Fruit fly (Drosophila melanogaster): ENCODE results near the gene CG12054.

Gene CG12054

dm6 chr3R:31220456-31221336, at the start of gene CG12054:
Gene CG12054, plus strand, starts transcription at chr3R:31220702.
- no peak for TF ChIP-seq dl (GFP tag; optimal IDR thresholded peaks at IDR 0.05; ENCODE audit: insufficient read depth in 1 of 2, partially characterized antibody in 2 of 2)
- TF ChIP-seq Dif (GFP tag; optimal IDR thresholded peaks at IDR 0.05; ENCODE audit: partially characterized antibody), result peak; percentile 6
- peak; percentile 19 for TF ChIP-seq ey (GFP tag; optimal IDR thresholded peaks at IDR 0.05)
- peak in 1 of 2 experiments; percentile 5 for TF ChIP-seq foxo (GFP tag; optimal IDR thresholded peaks at IDR 0.05)
- TF ChIP-seq HLH106 (tag; optimal IDR thresholded peaks at IDR 0.05), result peak; percentile 7
- TF ChIP-seq Myc (optimal IDR thresholded peaks at IDR 0.05), result peak; percentile 71
- TF ChIP-seq rgr (GFP tag; optimal IDR thresholded peaks at IDR 0.05), result no peak
- no peak for TF ChIP-seq Rel (GFP tag; optimal IDR thresholded peaks at IDR 0.05)
- TF ChIP-seq Rel (tag; optimal IDR thresholded peaks at IDR 0.05), result peak; percentile 48
- TF ChIP-seq lola (GFP tag; optimal IDR thresholded peaks at IDR 0.05), result no peak
- TF ChIP-seq Hr83 (GFP tag; optimal IDR thresholded peaks at IDR 0.05; ENCODE audit: poor library complexity, severe bottlenecking), result peak; percentile 9
- peak; percentile 15 for TF ChIP-seq N (GFP tag; optimal IDR thresholded peaks at IDR 0.05)

- TF ChIP-seq CG9705 (GFP tag; optimal IDR thresholded peaks at IDR 0.05), result no peak
- TF ChIP-seq br (GFP tag; optimal IDR thresholded peaks at IDR 0.05), result no peak
- no peak for TF ChIP-seq fru (GFP tag; optimal IDR thresholded peaks at IDR 0.05)
- no peak for TF ChIP-seq woc (GFP tag; optimal IDR thresholded peaks at IDR 0.05)
- no peak for TF ChIP-seq Sp1 (GFP tag; optimal IDR thresholded peaks at IDR 0.05)
- TF ChIP-seq tai (GFP tag; optimal IDR thresholded peaks at IDR 0.05), result no peak
- TF ChIP-seq sage (GFP tag; optimal IDR thresholded peaks at IDR 0.05), result no peak
- TF ChIP-seq Dif (GFP tag; optimal IDR thresholded peaks at IDR 0.05; ENCODE audit: partially characterized antibody), result no peak
- no peak for TF ChIP-seq lola (GFP tag; optimal IDR thresholded peaks at IDR 0.05)
- TF ChIP-seq brk (GFP tag; optimal IDR thresholded peaks at IDR 0.05), result no peak
- TF ChIP-seq HLH106 (tag; optimal IDR thresholded peaks at IDR 0.05), result no peak
- TF ChIP-seq jim (GFP tag; optimal IDR thresholded peaks at IDR 0.05), result no peak
- no peak for TF ChIP-seq ey (GFP tag; optimal IDR thresholded peaks at IDR 0.05)
- no peak for TF ChIP-seq Hnf4 (GFP tag; optimal IDR thresholded peaks at IDR 0.05)
- no peak for TF ChIP-seq Abd-B (GFP tag; optimal IDR thresholded peaks at IDR 0.05)
- no peak for TF ChIP-seq Rel (GFP tag; optimal IDR thresholded peaks at IDR 0.05)
- no peak for TF ChIP-seq Rel (tag; optimal IDR thresholded peaks at IDR 0.05)
- no peak for TF ChIP-seq usp (GFP tag; optimal IDR thresholded peaks at IDR 0.05)
Measured at dm6 chr3R:31181816-31182215, 38.7 kb upstream of the CG12054 start.

dm6 chr3R:31193062-31193461, 27.4 kb upstream of the CG12054 start, which contains the start of gene bnk:
Gene bnk, plus strand, starts transcription at chr3R:31193362.
- TF ChIP-seq Hr83 (GFP tag; optimal IDR thresholded peaks at IDR 0.05; ENCODE audit: poor library complexity, severe bottlenecking), result no peak
- TF ChIP-seq Myc (optimal IDR thresholded peaks at IDR 0.05), result no peak
- TF ChIP-seq dl (GFP tag; optimal IDR thresholded peaks at IDR 0.05; ENCODE audit: insufficient read depth in 1 of 2, partially characterized antibody in 2 of 2), result no peak
- TF ChIP-seq Dif (GFP tag; optimal IDR thresholded peaks at IDR 0.05; ENCODE audit: partially characterized antibody), result no peak
- TF ChIP-seq CG9705 (GFP tag; optimal IDR thresholded peaks at IDR 0.05), result no peak
- TF ChIP-seq sage (GFP tag; optimal IDR thresholded peaks at IDR 0.05), result no peak
- no peak for TF ChIP-seq CrebA (GFP tag; optimal IDR thresholded peaks at IDR 0.05; ENCODE audit: borderline replicate concordance)
- no peak for TF ChIP-seq lola (GFP tag; optimal IDR thresholded peaks at IDR 0.05)
- TF ChIP-seq psq (GFP tag; optimal IDR thresholded peaks at IDR 0.05), result no peak
- TF ChIP-seq rgr (GFP tag; optimal IDR thresholded peaks at IDR 0.05), result no peak
- no peak for TF ChIP-seq brk (GFP tag; optimal IDR thresholded peaks at IDR 0.05)
- TF ChIP-seq HLH106 (tag; optimal IDR thresholded peaks at IDR 0.05), result no peak
- TF ChIP-seq Sp1 (GFP tag; optimal IDR thresholded peaks at IDR 0.05), result no peak
- no peak for TF ChIP-seq Hr78 (GFP tag; optimal IDR thresholded peaks at IDR 0.05)
- no peak for TF ChIP-seq woc (GFP tag; optimal IDR thresholded peaks at IDR 0.05)
- no peak for TF ChIP-seq Vsx2 (GFP tag; optimal IDR thresholded peaks at IDR 0.05; ENCODE audit: partially characterized antibody)

- no peak for TF ChIP-seq Myc (optimal IDR thresholded peaks at IDR 0.05)
- no peak for TF ChIP-seq Hr83 (GFP tag; optimal IDR thresholded peaks at IDR 0.05; ENCODE audit: poor library complexity, severe bottlenecking)
- TF ChIP-seq Vsx2 (GFP tag; optimal IDR thresholded peaks at IDR 0.05; ENCODE audit: partially characterized antibody), result no peak
- no peak for TF ChIP-seq fru (GFP tag; optimal IDR thresholded peaks at IDR 0.05)
- no peak for TF ChIP-seq GATAd (GFP tag; optimal IDR thresholded peaks at IDR 0.05)
- TF ChIP-seq h (GFP tag; optimal IDR thresholded peaks at IDR 0.05), result peak; percentile 11
- no peak for TF ChIP-seq usp (GFP tag; optimal IDR thresholded peaks at IDR 0.05)
- TF ChIP-seq rgr (GFP tag; optimal IDR thresholded peaks at IDR 0.05), result no peak
Measured at dm6 chr3R:31194627-31195026, 25.9 kb upstream of the CG12054 start.

Data from whole organism, wandering third instar larva.